Worm (Caenorhabditis elegans): ENCODE results near the gene T12D8.10.

T12D8.10 gene

DNA sequence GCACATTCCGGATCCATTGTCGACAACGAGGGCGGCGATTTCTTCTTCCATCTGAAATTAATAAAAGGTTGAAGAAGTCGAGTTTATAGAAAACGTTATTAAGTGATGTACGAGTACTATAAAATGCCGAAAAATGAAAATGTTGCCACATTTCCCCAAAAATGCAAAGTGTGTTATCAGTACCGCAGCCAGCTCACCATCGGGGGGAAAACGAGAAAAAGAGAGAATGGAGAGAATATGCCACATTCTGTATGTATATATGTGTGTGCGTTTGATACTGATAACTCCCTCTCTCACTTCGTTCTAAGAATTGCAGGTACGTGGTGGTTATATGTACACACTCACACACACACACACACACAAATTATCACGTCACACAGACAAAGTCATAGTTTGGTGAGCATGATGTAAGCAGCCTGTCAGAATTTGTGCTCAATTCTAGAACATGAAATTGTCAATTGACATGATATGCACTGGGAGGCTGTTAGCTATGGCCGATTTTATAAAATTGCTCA, 36.1 kb downstream of the T12D8.10 start, which contains the start of gene act-5:
act-5 (minus strand) TSS at position 51 of the 515 bp plus-strand sequence.
- TF ChIP-seq tra-4 (tag; optimal IDR thresholded peaks at IDR 0.05), result no peak
- TF ChIP-seq scrt-1 (GFP tag; IDR thresholded peaks at IDR 0.05), result no peak
- TF ChIP-seq hmbx-1 (tag; optimal IDR thresholded peaks at IDR 0.05), result no peak
- TF ChIP-seq hnd-1 (tag; optimal IDR thresholded peaks at IDR 0.05), result no peak
- no peak for TF ChIP-seq ama-1 (optimal IDR thresholded peaks at IDR 0.05)
- no peak for TF ChIP-seq pes-1 (GFP tag; IDR thresholded peaks at IDR 0.05)
- TF ChIP-seq B0310.2 (tag; optimal IDR thresholded peaks at IDR 0.05), result no peak
- TF ChIP-seq ceh-36 (tag; optimal IDR thresholded peaks at IDR 0.05), result no peak
- TF ChIP-seq tbx-37 (GFP tag; conservative IDR thresholded peaks at IDR 0.05), result no peak
- no peak for TF ChIP-seq ets-7 (tag; optimal IDR thresholded peaks at IDR 0.05)
- no peak for TF ChIP-seq hmg-4 (GFP tag; optimal IDR thresholded peaks at IDR 0.05)
- no peak for TF ChIP-seq F13C5.2 (tag; optimal IDR thresholded peaks at IDR 0.05)
- TF ChIP-seq ceh-13 (GFP tag; optimal IDR thresholded peaks at IDR 0.05), result no peak

DNA sequence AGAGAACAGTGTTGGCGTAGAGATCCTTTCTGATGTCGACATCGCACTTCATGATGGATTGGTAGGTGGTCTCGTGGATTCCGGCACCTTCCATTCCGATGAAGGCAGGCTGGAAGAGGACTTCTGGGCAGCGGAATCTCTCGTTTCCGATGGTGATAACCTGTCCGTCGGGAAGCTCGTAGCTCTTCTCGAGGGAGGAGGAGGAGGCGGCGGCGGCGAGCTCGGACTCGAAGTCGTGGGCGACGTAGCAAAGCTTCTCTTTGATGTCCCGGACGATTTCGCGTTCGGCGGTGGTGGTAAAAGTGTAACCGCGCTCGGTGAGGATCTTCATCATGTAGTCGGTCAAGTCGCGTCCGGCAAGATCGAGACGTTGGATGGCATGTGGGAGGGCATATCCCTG, 37.3 kb downstream of the T12D8.10 start:
- TF ChIP-seq sea-1 (GFP tag; conservative IDR thresholded peaks at IDR 0.05), result no peak
- TF ChIP-seq F13C5.2 (tag; optimal IDR thresholded peaks at IDR 0.05), result no peak
- TF ChIP-seq B0310.2 (tag; optimal IDR thresholded peaks at IDR 0.05), result no peak
- TF ChIP-seq hmbx-1 (tag; optimal IDR thresholded peaks at IDR 0.05), result no peak
- no peak for TF ChIP-seq pes-1 (GFP tag; IDR thresholded peaks at IDR 0.05)
- TF ChIP-seq ets-7 (tag; optimal IDR thresholded peaks at IDR 0.05), result no peak
- no peak for TF ChIP-seq ceh-36 (tag; optimal IDR thresholded peaks at IDR 0.05)
- TF ChIP-seq tbx-11 (GFP tag; IDR thresholded peaks at IDR 0.05), result no peak
- TF ChIP-seq scrt-1 (GFP tag; IDR thresholded peaks at IDR 0.05), result no peak
- TF ChIP-seq tra-4 (tag; optimal IDR thresholded peaks at IDR 0.05), result no peak
- TF ChIP-seq hnd-1 (tag; optimal IDR thresholded peaks at IDR 0.05), result no peak
- no peak for TF ChIP-seq aly-1 (tag; optimal IDR thresholded peaks at IDR 0.05)
- no peak for TF ChIP-seq tbx-37 (GFP tag; conservative IDR thresholded peaks at IDR 0.05)

ce11 chrIII:13600254-13600653, 41.9 kb downstream of the T12D8.10 start:
- no peak for TF ChIP-seq hmbx-1 (tag; optimal IDR thresholded peaks at IDR 0.05)
- TF ChIP-seq pes-1 (GFP tag; IDR thresholded peaks at IDR 0.05), result no peak
- TF ChIP-seq flt-1 (GFP tag; IDR thresholded peaks at IDR 0.05), result no peak
- no peak for TF ChIP-seq ceh-13 (GFP tag; optimal IDR thresholded peaks at IDR 0.05)
- no peak for TF ChIP-seq hnd-1 (tag; optimal IDR thresholded peaks at IDR 0.05)
- TF ChIP-seq ama-1 (optimal IDR thresholded peaks at IDR 0.05), result no peak
- no peak for TF ChIP-seq B0310.2 (tag; optimal IDR thresholded peaks at IDR 0.05)
- no peak for TF ChIP-seq hmg-4 (GFP tag; optimal IDR thresholded peaks at IDR 0.05)

All from whole organism, early embryonic.